Worm (Caenorhabditis elegans): ENCODE results near the gene sre-4.

Gene sre-4

DNA sequence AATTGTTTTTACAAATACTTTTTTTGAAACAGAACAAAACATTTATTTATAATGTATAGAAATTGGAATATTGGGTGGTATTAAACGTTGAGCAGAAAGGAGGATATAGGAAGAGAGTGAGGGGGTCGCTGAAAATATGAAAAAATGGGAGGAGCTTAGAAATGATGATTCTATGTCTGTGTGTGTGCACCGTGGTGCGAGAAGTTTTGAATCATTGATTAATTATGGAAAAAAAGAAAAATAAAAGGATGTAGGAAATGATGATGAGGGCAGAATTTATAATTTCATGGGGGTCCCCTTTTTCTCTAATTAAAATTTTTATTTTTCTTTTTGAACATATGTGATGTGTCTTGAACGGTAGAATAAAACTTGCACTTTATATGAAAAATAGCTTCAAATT is at the start of gene sre-4:
Gene sre-4, minus strand, starts transcription at position 101 of the 400 bp plus-strand sequence.
- TF ChIP-seq dao-5 (tag; optimal IDR thresholded peaks at IDR 0.05): no peak

DNA sequence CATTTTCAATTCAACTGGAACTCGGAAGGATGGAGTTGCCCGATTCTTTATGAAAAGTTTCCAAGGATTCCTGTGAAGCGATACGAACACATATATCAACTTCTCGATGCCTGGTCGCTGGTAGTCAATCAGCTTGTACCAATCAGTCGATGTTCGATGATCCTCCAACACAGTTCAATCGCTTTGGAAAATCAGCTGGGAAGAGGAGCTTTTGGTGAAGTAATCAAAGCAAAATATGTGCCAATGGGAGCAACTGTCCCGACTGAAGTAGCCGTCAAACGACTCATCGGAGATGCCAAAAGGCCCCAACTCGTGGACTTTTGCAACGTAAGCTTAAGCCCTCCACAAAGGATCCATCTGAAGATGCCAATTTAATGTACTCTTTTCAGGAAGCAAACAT is 48.7 kb upstream of the sre-4 start:
- TF ChIP-seq W03F9.2 (tag; optimal IDR thresholded peaks at IDR 0.05) (no peak), him-1 (tag; optimal IDR thresholded peaks at IDR 0.05) (no peak), dao-5 (tag; optimal IDR thresholded peaks at IDR 0.05) (no peak)

DNA sequence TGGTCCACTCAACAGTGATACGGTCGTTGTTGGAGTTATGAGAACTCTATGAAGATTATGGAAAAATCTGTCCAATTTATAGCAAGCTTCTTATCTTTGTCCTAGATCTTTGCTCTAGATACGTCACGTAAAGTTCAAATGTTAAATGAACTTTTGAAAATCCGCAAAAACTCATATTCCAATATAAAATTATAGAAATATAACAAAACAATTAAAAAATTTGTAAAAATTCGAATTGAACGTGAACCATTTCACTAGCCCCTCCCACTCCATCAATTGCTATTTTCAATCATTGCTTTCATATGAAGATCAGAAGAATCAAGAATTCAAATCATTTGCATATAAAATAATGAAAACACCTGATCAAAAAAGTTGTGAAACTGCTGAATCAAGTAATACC is 48.0 kb upstream of the sre-4 start, which contains the start of gene kin-21:
Gene kin-21, plus strand, starts transcription at position 301 of the 400 bp plus-strand sequence.
- no peak for TF ChIP-seq dao-5 (tag; optimal IDR thresholded peaks at IDR 0.05)
- TF ChIP-seq W03F9.2 (tag; optimal IDR thresholded peaks at IDR 0.05): no peak
- TF ChIP-seq him-1 (tag; optimal IDR thresholded peaks at IDR 0.05): no peak

DNA sequence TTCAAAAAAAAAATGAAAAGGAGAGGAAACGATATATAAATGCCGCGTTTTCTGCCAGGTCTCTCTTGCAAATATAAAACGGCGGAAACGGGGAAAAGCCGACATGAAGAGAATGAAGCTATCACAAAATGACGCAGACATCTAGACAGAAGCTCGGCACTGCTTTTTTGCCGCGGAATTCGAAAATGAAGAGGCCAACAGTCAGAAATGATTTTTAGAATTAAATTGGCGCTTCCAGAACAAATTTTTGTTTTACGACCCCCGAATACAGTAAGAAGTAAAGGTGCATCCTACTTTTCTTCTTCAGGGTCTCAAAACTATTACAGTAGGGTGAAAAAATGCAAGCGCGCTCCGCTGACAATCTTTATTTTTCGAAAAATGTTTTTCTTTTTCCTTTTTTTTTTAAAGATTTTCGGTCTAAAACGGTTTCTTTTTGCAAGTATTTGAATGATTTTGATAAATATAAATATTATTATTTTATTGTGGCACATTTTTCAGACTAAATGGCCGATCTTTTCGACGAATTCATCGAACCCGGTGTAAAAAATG is 40.7 kb upstream of the sre-4 start, which contains the start of gene mtr-4:
Gene mtr-4, plus strand, starts transcription at position 499 of the 549 bp plus-strand sequence.
- TF ChIP-seq W03F9.2 (tag; optimal IDR thresholded peaks at IDR 0.05) (peak; percentile 48), him-1 (tag; optimal IDR thresholded peaks at IDR 0.05) (no peak), dao-5 (tag; optimal IDR thresholded peaks at IDR 0.05) (no peak)

DNA sequence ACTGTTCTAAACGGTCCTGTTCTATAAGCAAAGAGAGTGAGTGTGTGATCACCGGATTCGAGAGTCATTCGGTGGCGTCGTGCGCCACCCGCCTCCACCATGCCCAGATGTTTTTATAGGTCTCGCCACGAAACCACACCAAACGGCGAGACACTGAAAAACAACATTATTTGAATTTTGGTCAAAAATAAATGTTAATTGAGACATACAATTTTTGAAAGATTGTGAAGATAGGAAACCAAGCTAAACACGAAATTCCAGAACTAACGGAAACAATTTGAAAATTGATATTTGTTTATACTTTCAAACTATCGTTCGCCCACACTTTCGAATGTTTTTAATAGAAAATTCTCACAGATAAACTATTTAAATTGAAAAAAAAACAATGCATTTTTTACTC is 39.9 kb upstream of the sre-4 start, which contains the start of gene catp-6:
Gene catp-6, minus strand, starts transcription at position 101 of the 400 bp plus-strand sequence.
- no peak for TF ChIP-seq W03F9.2 (tag; optimal IDR thresholded peaks at IDR 0.05)

DNA sequence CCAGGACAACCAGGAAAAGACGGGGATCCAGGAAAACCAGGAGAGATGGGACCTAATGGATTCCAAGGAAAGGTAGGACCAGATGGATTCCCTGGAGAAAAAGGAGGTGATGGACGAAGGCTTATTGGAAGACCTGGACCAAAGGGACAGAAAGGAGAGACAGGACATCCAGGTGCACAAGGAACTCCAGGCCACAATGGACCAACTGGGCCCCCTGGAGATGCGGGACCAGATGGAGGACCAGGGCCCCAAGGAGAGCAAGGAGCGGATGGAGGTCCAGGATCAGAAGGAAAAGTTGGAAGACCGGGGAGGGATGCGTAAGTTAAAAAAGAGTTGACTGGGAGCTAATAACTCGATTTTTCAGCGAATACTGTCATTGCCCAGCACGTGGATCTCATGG is 38.0 kb upstream of the sre-4 start:
- TF ChIP-seq dao-5 (tag; optimal IDR thresholded peaks at IDR 0.05) (no peak), him-1 (tag; optimal IDR thresholded peaks at IDR 0.05) (no peak), W03F9.2 (tag; optimal IDR thresholded peaks at IDR 0.05) (no peak)

DNA sequence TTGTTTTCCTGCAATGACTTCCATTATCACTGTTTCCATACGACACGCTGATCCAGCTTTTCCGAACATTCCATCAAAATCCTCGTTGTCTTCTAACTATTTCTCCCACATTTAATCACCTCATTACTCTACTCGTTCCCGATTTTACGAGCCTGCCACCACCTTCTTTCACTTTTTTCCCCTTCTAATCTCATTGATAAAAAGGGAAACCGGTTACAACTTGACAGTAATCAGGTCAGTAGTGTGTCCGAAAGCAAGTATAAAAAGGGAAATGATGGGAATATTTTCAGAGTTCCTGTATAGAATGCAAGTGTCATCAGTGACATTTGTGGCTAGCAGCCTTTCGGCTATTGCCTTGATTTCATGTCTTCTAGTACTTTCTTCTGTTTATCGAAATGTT is 37.0 kb upstream of the sre-4 start, which contains the start of gene col-123:
Gene col-123, plus strand, starts transcription at position 301 of the 400 bp plus-strand sequence.
- TF ChIP-seq dao-5 (tag; optimal IDR thresholded peaks at IDR 0.05) (no peak), him-1 (tag; optimal IDR thresholded peaks at IDR 0.05) (no peak), W03F9.2 (tag; optimal IDR thresholded peaks at IDR 0.05) (no peak)

DNA sequence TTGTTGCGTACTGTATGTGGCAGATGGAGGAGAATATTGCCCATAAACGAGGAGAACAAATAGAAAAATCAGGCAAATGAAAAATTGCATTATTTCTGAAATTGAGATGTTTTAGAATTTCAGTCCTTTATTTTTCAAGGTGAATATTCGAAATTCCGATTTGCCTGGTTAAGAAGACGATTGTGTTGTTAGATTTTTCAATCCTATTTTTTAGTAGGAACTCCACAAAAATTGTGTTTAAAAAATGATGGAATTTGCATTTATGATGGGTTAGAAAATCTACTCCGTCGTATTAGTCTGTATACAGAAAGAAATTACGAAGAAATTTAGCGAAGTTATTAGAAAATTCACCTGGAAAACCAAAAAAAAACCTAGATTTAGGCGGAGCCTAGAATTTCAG is 30.8 kb upstream of the sre-4 start, which contains the start of gene egl-20:
Gene egl-20, minus strand, starts transcription at position 101 of the 400 bp plus-strand sequence.
- TF ChIP-seq dao-5 (tag; optimal IDR thresholded peaks at IDR 0.05) (no peak), W03F9.2 (tag; optimal IDR thresholded peaks at IDR 0.05) (no peak), him-1 (tag; optimal IDR thresholded peaks at IDR 0.05) (no peak)

DNA sequence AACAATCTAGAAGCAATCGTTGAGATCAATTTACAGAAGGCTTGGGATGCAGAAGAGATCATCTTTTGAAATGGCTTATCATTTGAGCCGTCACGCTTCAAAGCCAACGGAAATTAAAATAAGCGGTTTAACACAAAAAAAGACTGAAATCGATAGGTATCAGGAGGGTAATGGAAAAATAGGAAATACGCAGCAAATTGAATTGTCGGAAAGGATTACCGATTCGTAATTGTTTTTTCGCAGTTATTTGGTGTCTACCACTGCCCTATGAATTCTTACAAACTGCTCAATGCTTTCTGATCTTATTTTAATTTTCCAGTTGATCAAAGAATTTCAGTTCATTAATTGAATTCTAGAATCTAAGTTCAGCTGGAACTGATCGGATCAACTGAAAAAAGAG is 26.9 kb upstream of the sre-4 start:
- no peak for TF ChIP-seq dao-5 (tag; optimal IDR thresholded peaks at IDR 0.05)
- no peak for TF ChIP-seq W03F9.2 (tag; optimal IDR thresholded peaks at IDR 0.05)
- TF ChIP-seq him-1 (tag; optimal IDR thresholded peaks at IDR 0.05): no peak

DNA sequence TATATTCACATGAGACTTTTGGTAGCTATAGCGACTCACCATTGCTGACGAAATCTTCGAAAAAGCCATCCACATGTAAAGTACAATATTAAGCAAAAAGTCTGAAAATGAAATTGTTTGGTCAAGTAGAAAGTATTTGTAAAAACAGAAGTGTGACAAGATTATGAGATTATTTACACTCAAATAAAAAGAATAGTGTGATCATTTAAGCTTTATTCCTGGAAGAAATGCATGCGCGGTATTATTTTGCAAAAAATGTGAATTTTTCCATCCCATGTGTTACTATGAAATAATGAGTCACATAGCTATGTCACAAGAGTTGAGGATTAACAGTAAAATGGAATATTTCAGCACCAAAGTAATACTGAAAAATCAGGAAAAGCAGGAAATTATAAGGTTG is 26.0 kb upstream of the sre-4 start, which contains the start of gene dct-15:
Gene dct-15, minus strand, starts transcription at position 101 of the 400 bp plus-strand sequence.
- TF ChIP-seq W03F9.2 (tag; optimal IDR thresholded peaks at IDR 0.05) (no peak), dao-5 (tag; optimal IDR thresholded peaks at IDR 0.05) (no peak), him-1 (tag; optimal IDR thresholded peaks at IDR 0.05) (no peak)

DNA sequence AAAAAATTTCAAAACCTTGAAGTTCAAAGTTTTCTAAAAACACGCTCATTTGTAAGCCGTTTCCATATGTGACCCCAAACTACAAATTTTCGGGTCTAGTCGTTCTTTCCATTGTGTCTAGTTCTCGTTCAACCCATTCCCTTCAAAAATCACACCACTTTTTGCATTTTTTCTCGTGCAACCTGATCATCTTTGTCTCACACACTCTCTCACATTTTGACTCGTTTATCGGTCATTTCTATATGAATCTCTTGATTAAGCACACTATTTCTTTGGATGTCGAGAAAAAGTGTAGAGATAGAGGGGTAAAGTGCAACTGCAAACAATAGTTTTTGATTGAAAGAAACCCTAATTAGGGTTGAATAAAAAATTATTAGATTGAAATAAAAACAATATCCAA is 19.0 kb upstream of the sre-4 start:
- TF ChIP-seq W03F9.2 (tag; optimal IDR thresholded peaks at IDR 0.05) (peak; percentile 25), him-1 (tag; optimal IDR thresholded peaks at IDR 0.05) (no peak), dao-5 (tag; optimal IDR thresholded peaks at IDR 0.05) (no peak)

DNA sequence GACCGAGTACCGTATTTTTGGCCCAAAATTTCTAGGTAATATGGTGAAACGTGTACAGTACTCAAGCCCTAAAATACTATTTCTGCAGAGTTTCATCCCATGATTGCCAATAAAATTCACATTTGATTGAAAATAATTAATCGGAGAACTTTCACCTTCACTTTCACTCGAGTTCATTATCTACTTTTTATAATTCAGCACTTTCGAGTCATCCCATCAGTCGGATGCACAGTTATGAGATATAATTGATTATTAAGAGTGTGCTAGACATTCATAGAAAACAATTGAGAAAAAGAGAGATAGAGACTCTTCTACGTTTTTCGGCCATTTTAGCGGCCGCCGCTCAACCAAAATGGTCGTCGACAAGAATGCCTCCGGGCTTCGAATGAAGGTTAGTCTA is 18.1 kb upstream of the sre-4 start, which contains the start of gene fat-3:
Gene fat-3, plus strand, starts transcription at position 313 of the 400 bp plus-strand sequence.
- TF ChIP-seq W03F9.2 (tag; optimal IDR thresholded peaks at IDR 0.05) (no peak), dao-5 (tag; optimal IDR thresholded peaks at IDR 0.05) (no peak), him-1 (tag; optimal IDR thresholded peaks at IDR 0.05) (no peak)

DNA sequence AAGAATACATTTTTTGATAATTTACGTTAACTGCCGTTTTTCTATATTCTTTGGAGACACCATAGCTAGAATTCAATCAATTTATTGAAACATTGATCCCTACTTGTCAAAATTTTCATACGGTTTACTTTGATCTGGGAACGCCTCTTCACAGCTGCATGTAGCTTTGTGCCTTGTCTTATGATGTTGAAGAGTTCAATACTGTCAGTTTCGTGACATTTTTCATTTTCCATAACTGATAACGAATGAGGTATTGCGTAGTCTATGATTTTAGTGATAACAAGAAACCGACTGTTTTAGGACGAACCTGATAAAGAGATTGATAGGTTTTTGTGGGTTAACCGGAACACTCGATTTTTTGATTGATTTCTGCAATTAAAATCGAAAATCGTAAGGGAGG is 16.8 kb upstream of the sre-4 start:
- peak; percentile 2 for TF ChIP-seq W03F9.2 (tag; optimal IDR thresholded peaks at IDR 0.05)
- TF ChIP-seq him-1 (tag; optimal IDR thresholded peaks at IDR 0.05): no peak
- no peak for TF ChIP-seq dao-5 (tag; optimal IDR thresholded peaks at IDR 0.05)

DNA sequence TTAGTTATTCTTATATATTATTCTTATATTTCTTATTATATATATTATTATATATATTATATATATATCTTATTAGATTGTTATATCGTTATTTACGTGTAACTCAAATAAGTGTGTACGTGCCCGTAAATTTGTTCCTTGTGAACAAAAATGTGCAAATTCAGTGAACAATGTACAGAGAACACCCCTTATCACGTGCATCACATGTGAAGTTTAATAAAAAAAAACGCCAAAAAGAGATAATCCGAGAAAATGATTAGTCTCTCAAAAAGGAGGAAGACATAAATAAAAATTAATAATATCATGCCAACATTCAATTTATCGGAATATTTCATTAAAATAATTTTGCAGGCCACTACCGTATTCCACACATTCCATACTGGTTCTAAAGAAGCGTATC is 15.1 kb upstream of the sre-4 start:
- no peak for TF ChIP-seq W03F9.2 (tag; optimal IDR thresholded peaks at IDR 0.05)

DNA sequence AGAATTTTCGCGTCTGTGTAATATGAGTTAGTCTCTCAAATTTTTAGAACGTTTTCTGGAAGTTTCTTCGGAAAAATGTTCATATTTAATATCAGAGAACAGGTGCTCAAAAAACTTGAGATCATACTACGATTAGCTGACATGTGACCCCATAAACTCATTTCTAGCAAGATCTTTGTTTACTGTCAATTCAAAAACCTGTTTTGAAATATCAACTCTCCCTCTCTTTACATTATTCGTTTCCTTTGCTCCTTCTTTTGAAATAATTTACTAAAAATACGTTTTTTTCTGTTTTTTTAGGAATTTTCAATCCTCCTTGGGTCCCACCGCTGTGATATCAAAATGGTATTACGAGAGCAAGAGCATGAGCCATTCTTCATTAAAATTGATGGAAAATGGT is 14.5 kb upstream of the sre-4 start, which contains the start of gene fat-4:
Gene fat-4, plus strand, starts transcription at position 301 of the 400 bp plus-strand sequence.
- TF ChIP-seq dao-5 (tag; optimal IDR thresholded peaks at IDR 0.05) (no peak), W03F9.2 (tag; optimal IDR thresholded peaks at IDR 0.05) (no peak)

All from whole organism, L4/young adult.